Fruit fly (Drosophila melanogaster): Measurements from ENCODE around the gene CG13255.

The CG13255 gene

DNA sequence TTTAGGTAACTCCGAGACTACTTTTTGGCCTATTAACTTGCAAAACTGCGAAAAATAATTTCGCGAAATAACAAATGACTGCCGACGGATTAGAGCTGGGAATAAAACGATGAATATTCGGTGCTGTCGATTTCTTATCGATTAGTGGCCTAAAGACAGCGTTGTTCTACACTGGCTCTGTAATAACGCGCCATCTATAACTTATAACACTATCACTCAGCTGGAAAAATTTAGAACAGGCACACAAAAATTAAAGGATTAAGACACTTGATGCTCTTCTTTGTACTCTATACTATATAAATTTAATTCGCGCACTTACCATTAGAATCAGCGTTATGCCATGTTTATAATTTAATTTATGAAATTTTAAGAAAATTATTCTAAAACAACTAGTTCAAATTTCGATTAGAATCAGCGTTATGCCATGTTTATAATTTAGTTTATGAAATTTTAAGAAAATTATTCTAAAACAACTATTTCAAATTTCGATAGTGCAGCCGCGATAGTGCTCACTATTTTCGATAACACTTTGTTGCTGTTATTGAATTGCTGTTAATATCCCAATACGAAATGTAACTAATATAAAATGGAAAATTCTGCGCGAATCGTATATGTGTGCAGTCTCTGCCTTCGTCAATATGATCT is 4.3 kb downstream of the CG13255 start, which contains the start of the genes CSN3 and CG11456 (continued):
- TF ChIP-seq CG12942 (GFP tag; optimal IDR thresholded peaks at IDR 0.05) (peak; percentile 15), CG34422 (GFP tag; IDR thresholded peaks at IDR 0.05) (peak; percentile 34; the same call in 2 of the 3 replicates), CG14441 (GFP tag; IDR thresholded peaks at IDR 0.05) (no peak), luna (GFP tag; optimal IDR thresholded peaks at IDR 0.05) (peak; percentile 31), CG13424 (tag; optimal IDR thresholded peaks at IDR 0.05) (no peak), Neu2 (GFP tag; optimal IDR thresholded peaks at IDR 0.05; ENCODE audit: borderline replicate concordance) (peak; percentile 0), Nf-YC (tag; optimal IDR thresholded peaks at IDR 0.05) (no peak), nerfin-2 (GFP tag; IDR thresholded peaks at IDR 0.05; ENCODE audit: partially characterized antibody) (peak; percentile 31; the same call in 1 of the 2 replicates), CG14860 (GFP tag; IDR thresholded peaks at IDR 0.05; ENCODE audit: partially characterized antibody) (peak; percentile 46; the same call in 2 of the 3 replicates), toy (GFP tag; IDR thresholded peaks at IDR 0.05) (no peak), CoRest (tag; optimal IDR thresholded peaks at IDR 0.05) (peak; percentile 58), cad (GFP tag; optimal IDR thresholded peaks at IDR 0.05) (no peak), Hey (tag; optimal IDR thresholded peaks at IDR 0.05) (no peak), zfh1 (GFP tag; IDR thresholded peaks at IDR 0.05) (no peak), CG7357 (GFP tag; IDR thresholded peaks at IDR 0.05) (no peak), Oli (tag; optimal IDR thresholded peaks at IDR 0.05) (no peak), Xrp1 (GFP tag; IDR thresholded peaks at IDR 0.05) (peak; percentile 52), Spps (tag; optimal IDR thresholded peaks at IDR 0.05) (no peak), NK7.1 (GFP tag; optimal IDR thresholded peaks at IDR 0.05) (no peak), CG13123 (GFP tag; optimal IDR thresholded peaks at IDR 0.05) (no peak), hbn (GFP tag; IDR thresholded peaks at IDR 0.05; ENCODE audit: partially characterized antibody) (peak; percentile 54), ttk (GFP tag; IDR thresholded peaks at IDR 0.05) (peak; percentile 31; the same call in 1 of the 2 replicates), wor (GFP tag; IDR thresholded peaks at IDR 0.05) (no peak), CkIIα-i1 (GFP tag; IDR thresholded peaks at IDR 0.05) (no peak), CHES-1-like (GFP tag; optimal IDR thresholded peaks at IDR 0.05) (peak; percentile 54), bcd (GFP tag; optimal IDR thresholded peaks at IDR 0.05) (peak; percentile 48), CG1832 (GFP tag; optimal IDR thresholded peaks at IDR 0.05) (no peak), zen2 (GFP tag; IDR thresholded peaks at IDR 0.05; ENCODE audit: partially characterized antibody) (peak; percentile 38; the same call in 2 of the 3 replicates), Mrtf (GFP tag; IDR thresholded peaks at IDR 0.05) (no peak), mam (GFP tag; optimal IDR thresholded peaks at IDR 0.05) (peak; percentile 76), caup (GFP tag; optimal IDR thresholded peaks at IDR 0.05; ENCODE audit: severe bottlenecking) (peak; percentile 46), dati (GFP tag; IDR thresholded peaks at IDR 0.05) (no peak), Dek (tag; optimal IDR thresholded peaks at IDR 0.05) (peak; percentile 53), Kr (GFP tag; optimal IDR thresholded peaks at IDR 0.05) (peak; percentile 85), CG1233 (GFP tag; optimal IDR thresholded peaks at IDR 0.05) (no peak), nau (GFP tag; optimal IDR thresholded peaks at IDR 0.05) (peak; percentile 30), Hsf (GFP tag; optimal IDR thresholded peaks at IDR 0.05) (peak; percentile 57), PHDP (tag; optimal IDR thresholded peaks at IDR 0.05) (no peak), vnd (GFP tag; IDR thresholded peaks at IDR 0.05; ENCODE audit: partially characterized antibody) (peak; percentile 57; the same call in 2 of the 3 replicates), vvl (GFP tag; IDR thresholded peaks at IDR 0.05) (no peak; the same call in 1 of the 2 replicates), Hmr (GFP tag; optimal IDR thresholded peaks at IDR 0.05) (peak; percentile 72), tx (GFP tag; optimal IDR thresholded peaks at IDR 0.05) (peak; percentile 25), MBD-R2 (GFP tag; IDR thresholded peaks at IDR 0.05) (peak; percentile 85), GATAe (GFP tag; conservative IDR thresholded peaks at IDR 0.05) (no peak), CG6854 (GFP tag; optimal IDR thresholded peaks at IDR 0.05) (no peak), CG2202 (tag; optimal IDR thresholded peaks at IDR 0.05) (no peak), az2 (GFP tag; optimal IDR thresholded peaks at IDR 0.05) (no peak), bsh (GFP tag; optimal IDR thresholded peaks at IDR 0.05) (no peak), croc (GFP tag; conservative IDR thresholded peaks at IDR 0.05) (no peak)

Data from whole organism, embryonic.